Fruit fly (Drosophila melanogaster): Measurements from ENCODE around the gene Polr2J.

Polr2J gene

dm6 chr2L:17410358-17410757 is at the start of gene Polr2J, which contains the start of gene CG15141 (continued):
- TF ChIP-seq CG9609 (GFP tag; optimal IDR thresholded peaks at IDR 0.05) (peak; percentile 62), Fer1 (GFP tag; optimal IDR thresholded peaks at IDR 0.05) (no peak), lmd (GFP tag; IDR thresholded peaks at IDR 0.05) (peak; percentile 84), Usf (GFP tag; optimal IDR thresholded peaks at IDR 0.05) (peak; percentile 69), D (optimal IDR thresholded peaks at IDR 0.05) (no peak), D (GFP tag; optimal IDR thresholded peaks at IDR 0.05) (peak; percentile 71), pnt (GFP tag; optimal IDR thresholded peaks at IDR 0.05) (peak; percentile 51), cwo (GFP tag; optimal IDR thresholded peaks at IDR 0.05) (peak; percentile 53), CG10321 (GFP tag; IDR thresholded peaks at IDR 0.05) (0 out of 2 replicates have a peak, but pooled peaks have one; percentile 35), HmgZ (tag; optimal IDR thresholded peaks at IDR 0.05) (peak; percentile 89), CG12744 (GFP tag; optimal IDR thresholded peaks at IDR 0.05) (peak; percentile 21), CG18476 (GFP tag; optimal IDR thresholded peaks at IDR 0.05) (peak; percentile 86), CG1832 (GFP tag; optimal IDR thresholded peaks at IDR 0.05) (no peak), CG15514 (GFP tag; optimal IDR thresholded peaks at IDR 0.05) (peak; percentile 78), Hr3 (GFP tag; optimal IDR thresholded peaks at IDR 0.05) (peak; percentile 94), HLH4C (GFP tag; IDR thresholded peaks at IDR 0.05; ENCODE audit: partially characterized antibody) (peak; percentile 79), CG13287 (GFP tag; IDR thresholded peaks at IDR 0.05; ENCODE audit: partially characterized antibody) (peak; percentile 93), Hr51 (GFP tag; optimal IDR thresholded peaks at IDR 0.05) (peak; percentile 83 to 87), sqz (GFP tag; optimal IDR thresholded peaks at IDR 0.05) (no peak), CG15073 (GFP tag; optimal IDR thresholded peaks at IDR 0.05) (peak; percentile 10), so (GFP tag; IDR thresholded peaks at IDR 0.05) (no peak; the same call in 2 of the 3 replicates), Hey (tag; optimal IDR thresholded peaks at IDR 0.05) (no peak), CG6683 (GFP tag; optimal IDR thresholded peaks at IDR 0.05) (no peak), CG12219 (GFP tag; optimal IDR thresholded peaks at IDR 0.05) (peak; percentile 8), CG7786 (GFP tag; optimal IDR thresholded peaks at IDR 0.05) (peak; percentile 56), CG15601 (tag; optimal IDR thresholded peaks at IDR 0.05) (no peak), CG4730 (GFP tag; IDR thresholded peaks at IDR 0.05) (peak; percentile 81), HLH54F (GFP tag; optimal IDR thresholded peaks at IDR 0.05) (peak; percentile 85), kah (GFP tag; optimal IDR thresholded peaks at IDR 0.05) (peak; percentile 25), Sry-β (GFP tag; optimal IDR thresholded peaks at IDR 0.05) (peak; percentile 93), CG13424 (tag; optimal IDR thresholded peaks at IDR 0.05) (peak; percentile 89), tio (GFP tag; optimal IDR thresholded peaks at IDR 0.05) (peak; percentile 65), ems (GFP tag; optimal IDR thresholded peaks at IDR 0.05) (peak; percentile 79), bab2 (GFP tag; optimal IDR thresholded peaks at IDR 0.05) (peak; percentile 81), CG16779 (GFP tag; IDR thresholded peaks at IDR 0.05) (peak; percentile 27; the same call in 1 of the 2 replicates), unpg (GFP tag; optimal IDR thresholded peaks at IDR 0.05) (peak; percentile 88), CG8359 (GFP tag; optimal IDR thresholded peaks at IDR 0.05; ENCODE audit: borderline replicate concordance) (peak; percentile 57), CG8478 (optimal IDR thresholded peaks at IDR 0.05) (no peak), pum (GFP tag; optimal IDR thresholded peaks at IDR 0.05) (peak; percentile 79), CG5180 (GFP tag; optimal IDR thresholded peaks at IDR 0.05) (no peak), kni (GFP tag; optimal IDR thresholded peaks at IDR 0.05) (no peak), CG32532 (GFP tag; IDR thresholded peaks at IDR 0.05) (peak; percentile 88), nerfin-1 (tag; optimal IDR thresholded peaks at IDR 0.05) (peak; percentile 96), Fer2 (tag; optimal IDR thresholded peaks at IDR 0.05) (peak; percentile 66), Chrac-16 (GFP tag; optimal IDR thresholded peaks at IDR 0.05) (peak; percentile 90), fd64A (GFP tag; optimal IDR thresholded peaks at IDR 0.05) (no peak), E2f1 (GFP tag; IDR thresholded peaks at IDR 0.05) (peak; percentile 83), maf-S (GFP tag; optimal IDR thresholded peaks at IDR 0.05) (peak; percentile 61), bcd (GFP tag; optimal IDR thresholded peaks at IDR 0.05) (peak; percentile 89), zfh2 (GFP tag; optimal IDR thresholded peaks at IDR 0.05) (peak; percentile 88)
